Worm (Caenorhabditis elegans) whole organism, L4 larva: ENCODE data around the gene T27D12.1.

ENCODE experiments used
- D1046.2 ChIP-seq: fragments of 200-800 bp; sonication (Bioruptor generic); IDR thresholded peaks from 2 replicates; pipeline ENCODE4 v1.3.6; 2022; ENCODE audit warnings: missing genetic modification characterization, missing compliant biosample characterization
- F10B5.3 ChIP-seq: sonication (generic microtip); optimal IDR thresholded peaks from 2 replicates; lab custom pipeline; 2016; ENCODE audit warnings: mild to moderate bottlenecking, missing genetic modification characterization, missing compliant biosample characterization
- F44E2.7 ChIP-seq: fragments of 200-800 bp; sonication (Bioruptor generic); IDR thresholded peaks from 2 replicates; pipeline ENCODE4 v2.1.2; 2022; ENCODE audit warnings: missing genetic modification characterization, missing compliant biosample characterization
- F49E8.2 ChIP-seq: sonication (generic microtip); optimal IDR thresholded peaks from 2 replicates; lab custom pipeline; 2016; ENCODE audit warnings: missing compliant biosample characterization, mild to moderate bottlenecking, missing genetic modification characterization, borderline replicate concordance
- Y105C5A.15 ChIP-seq: fragments of 200-800 bp; sonication (Bioruptor generic); IDR thresholded peaks from 2 replicates; pipeline ENCODE4 v1.3.6; 2022; ENCODE audit warnings: missing genetic modification characterization, missing compliant biosample characterization
- Y48G9A.11 ChIP-seq: fragments of 200-800 bp; sonication (Bioruptor generic); IDR thresholded peaks from 2 replicates; pipeline ENCODE4 v1.3.6; 2022; ENCODE audit warnings: missing genetic modification reagents, missing genetic modification characterization, missing compliant biosample characterization
- Y5F2A.4 ChIP-seq: fragments of 200-800 bp; sonication (Bioruptor generic); optimal IDR thresholded peaks from 2 replicates; lab custom pipeline; 2018; ENCODE audit warnings: mild to moderate bottlenecking, missing genetic modification characterization, missing compliant biosample characterization
- ZK546.5 ChIP-seq, 2 experiments: sonication (generic microtip); optimal IDR thresholded peaks; 2 replicates each; lab custom pipeline; 2017; ENCODE audit warnings: missing biosample characterization in 2 of 2, missing genetic modification characterization in 2 of 2
- aha-1 ChIP-seq: fragments of 150-350 bp; peaks from one replicate; lab custom pipeline; 2014; ENCODE audit warnings: missing biosample characterization, missing genetic modification characterization
- aly-2 ChIP-seq: sonication (generic microtip); optimal IDR thresholded peaks from 2 replicates; lab custom pipeline; 2018; ENCODE audit warnings: missing biosample characterization, missing genetic modification characterization
- ama-1 ChIP-seq: fragments of 150-350 bp; optimal IDR thresholded peaks from 2 replicates; lab custom pipeline; 2014; ENCODE audit warnings: inconsistent platforms, mixed read lengths
- arid-1 ChIP-seq: fragments of 200-800 bp; sonication (Bioruptor generic); conservative IDR thresholded peaks from 2 replicates; pipeline ENCODE4 v1.3.6; 2022; ENCODE audit warnings: missing genetic modification reagents, missing genetic modification characterization, missing compliant biosample characterization
- ces-1 ChIP-seq: fragments of 150-350 bp; sonication (generic microtip); optimal IDR thresholded peaks from 4 replicates; lab custom pipeline; 2014; ENCODE audit warnings: missing biosample characterization, missing genetic modification reagents, missing genetic modification characterization
- daf-16 ChIP-seq, 3 experiments: sonication (generic microtip); optimal IDR thresholded peaks; 2 replicates each; lab custom pipeline; 2016 to 2017; ENCODE audit warnings: missing genetic modification characterization in 3 of 3, missing genetic modification reagents in 3 of 3, mild to moderate bottlenecking in 2 of 3, missing compliant biosample characterization in 2 of 3, missing biosample characterization in 1 of 3, moderate library complexity in 1 of 3
- dpl-1 ChIP-seq: fragments of 150-350 bp; optimal IDR thresholded peaks from 2 replicates; lab custom pipeline; 2014; ENCODE audit warnings: missing biosample characterization, missing genetic modification reagents, missing genetic modification characterization
- hmg-1.1 ChIP-seq: fragments of 200-800 bp; sonication (Bioruptor generic); IDR thresholded peaks from 2 replicates; pipeline ENCODE4 v1.3.6; 2022; ENCODE audit warnings: missing genetic modification reagents, missing genetic modification characterization, missing compliant biosample characterization
- jun-1 ChIP-seq: fragments of 150-350 bp; optimal IDR thresholded peaks from 2 replicates; lab custom pipeline; 2014; ENCODE audit warnings: missing biosample characterization, missing genetic modification reagents, missing genetic modification characterization
- lim-7 ChIP-seq: fragments of 200-800 bp; sonication (Bioruptor generic); IDR thresholded peaks from 2 replicates; pipeline ENCODE4 v1.3.6; 2022; ENCODE audit warnings: missing genetic modification characterization, missing compliant biosample characterization
- lin-15B ChIP-seq: fragments of 150-350 bp; sonication (generic microtip); optimal IDR thresholded peaks from 3 replicates; lab custom pipeline; 2014; ENCODE audit warnings: missing biosample characterization, missing genetic modification characterization
- lin-38 ChIP-seq: fragments of 200-800 bp; sonication (Bioruptor generic); IDR thresholded peaks from 2 replicates; pipeline ENCODE4 v1.3.6; 2022; ENCODE audit warnings: missing genetic modification reagents, missing genetic modification characterization, missing compliant biosample characterization
- lin-39 ChIP-seq: fragments of 150-350 bp; optimal IDR thresholded peaks from 2 replicates; lab custom pipeline; 2014; ENCODE audit warnings: missing biosample characterization, missing genetic modification reagents, missing genetic modification characterization
- lsy-2 ChIP-seq, 2 experiments: fragments of 150-350 bp in 1 of 2; sonication (generic microtip) in 1 of 2; optimal IDR thresholded peaks; 2 replicates each; lab custom pipeline; 2014 to 2017; ENCODE audit warnings: missing biosample characterization in 2 of 2, missing genetic modification characterization in 2 of 2
- madf-5 ChIP-seq, 2 experiments: fragments of 200-800 bp; sonication (Bioruptor generic); IDR thresholded peaks; 2 replicates each; pipeline ENCODE4 v1.3.6; 2022; ENCODE audit warnings: missing compliant biosample characterization in 2 of 2, missing genetic modification characterization in 2 of 2
- mdt-29 ChIP-seq: fragments of 200-800 bp; sonication (Bioruptor generic); IDR thresholded peaks from 2 replicates; pipeline ENCODE4 v1.3.6; 2022; ENCODE audit warnings: missing genetic modification reagents, missing genetic modification characterization, missing compliant biosample characterization
- mes-2 ChIP-seq: sonication (generic microtip); optimal IDR thresholded peaks from 2 replicates; lab custom pipeline; 2016; ENCODE audit warnings: missing genotype, mild to moderate bottlenecking, missing genetic modification characterization, missing compliant biosample characterization; ENCODE audit not compliant: poor library complexity, severe bottlenecking
- mxl-2 ChIP-seq: fragments of 200-800 bp; sonication (Bioruptor generic); conservative IDR thresholded peaks from 2 replicates; pipeline ENCODE4 v1.3.6; 2022; ENCODE audit warnings: missing genetic modification reagents, missing genetic modification characterization, missing compliant biosample characterization
- nhr-10 ChIP-seq: fragments of 150-350 bp; optimal IDR thresholded peaks from 2 replicates; lab custom pipeline; 2014; ENCODE audit warnings: missing biosample characterization, missing genetic modification characterization
- nhr-48 ChIP-seq: sonication (generic microtip); optimal IDR thresholded peaks from 2 replicates; lab custom pipeline; 2016; ENCODE audit warnings: mild to moderate bottlenecking, missing genetic modification characterization, missing compliant biosample characterization
- pha-4 ChIP-seq, 2 experiments: fragments of 150-350 bp in 1 of 2; fragments of 200-800 bp in 1 of 2; sonication (Bioruptor generic) in 1 of 2; IDR thresholded peaks in 1 of 2; optimal IDR thresholded peaks in 1 of 2; 2 replicates each; pipeline versions ENCODE4 v1.3.6 to Lab custom; 2014 to 2022; ENCODE audit warnings: missing genetic modification characterization in 2 of 2, missing genetic modification reagents in 2 of 2, missing biosample characterization in 1 of 2, missing compliant biosample characterization in 1 of 2
- rbr-2 ChIP-seq: sonication (generic microtip); optimal IDR thresholded peaks from 2 replicates; lab custom pipeline; 2016; ENCODE audit warnings: missing genotype, missing genetic modification characterization, missing compliant biosample characterization
- sdz-12 ChIP-seq: fragments of 200-800 bp; sonication (Bioruptor generic); optimal IDR thresholded peaks from 2 replicates; lab custom pipeline; 2018; ENCODE audit warnings: mild to moderate bottlenecking, missing genetic modification characterization, missing compliant biosample characterization
- snpc-1.2 ChIP-seq: fragments of 200-800 bp; sonication (Bioruptor generic); IDR thresholded peaks from 2 replicates; pipeline ENCODE4 v1.3.6; 2022; ENCODE audit warnings: missing genetic modification reagents, missing genetic modification characterization, missing compliant biosample characterization
- snpc-4 ChIP-seq: fragments of 150-350 bp; optimal IDR thresholded peaks from 2 replicates; lab custom pipeline; 2014; ENCODE audit warnings: missing biosample characterization, missing genetic modification characterization
- spr-1 ChIP-seq: sonication (generic microtip); optimal IDR thresholded peaks from 2 replicates; lab custom pipeline; 2016; ENCODE audit warnings: mild to moderate bottlenecking, missing genetic modification characterization, missing compliant biosample characterization
- spr-3 ChIP-seq: fragments of 200-800 bp; sonication (Bioruptor generic); optimal IDR thresholded peaks from 2 replicates; lab custom pipeline; 2018; ENCODE audit warnings: mild to moderate bottlenecking, missing genetic modification characterization, missing compliant biosample characterization
- tra-1 ChIP-seq: fragments of 200-800 bp; sonication (Bioruptor generic); IDR thresholded peaks from 2 replicates; pipeline ENCODE4 v1.3.6; 2022; ENCODE audit warnings: missing genetic modification reagents, missing genetic modification characterization, missing compliant biosample characterization
- unc-130 ChIP-seq: sonication (generic microtip); optimal IDR thresholded peaks from 2 replicates; lab custom pipeline; 2016; ENCODE audit warnings: missing genetic modification reagents, missing genetic modification characterization, missing compliant biosample characterization
- unc-62 ChIP-seq, 3 experiments: fragments of 150-350 bp in 1 of 3; sonication (generic microtip); optimal IDR thresholded peaks in 2 of 3; peaks in 1 of 3; 1 replicate in 1 of 3; 2 replicates in 2 of 3; lab custom pipeline; 2014 to 2017; ENCODE audit warnings: missing biosample characterization in 3 of 3, missing genetic modification characterization in 3 of 3, missing genetic modification reagents in 3 of 3, missing genotype in 1 of 3
- zfp-3 ChIP-seq: fragments of 200-800 bp; sonication (Bioruptor generic); conservative IDR thresholded peaks from 2 replicates; pipeline ENCODE4 v1.3.6; 2022; ENCODE audit warnings: missing genetic modification reagents, missing genetic modification characterization, missing compliant biosample characterization
- zip-11 ChIP-seq: fragments of 200-800 bp; sonication (Bioruptor generic); IDR thresholded peaks from 2 replicates; pipeline ENCODE4 v1.3.6; 2022; ENCODE audit warnings: missing genetic modification characterization, missing compliant biosample characterization

The T27D12.1 gene

ce11 chrII:11880456-11881353 is 38.3 kb downstream of the T27D12.1 start:
- TF ChIP-seq zfp-3 (GFP tag; lab: Robert Waterston, UW) (no peak), tra-1 (GFP tag; lab: Robert Waterston, UW) (0 out of 2 replicates have a peak, but pooled peaks have one; percentile 12), Y5F2A.4 (peak; percentile 23), Y48G9A.11 (GFP tag; lab: Robert Waterston, UW) (peak; percentile 36; the same call in 1 of the 2 replicates), dpl-1 (GFP tag; lab: Kevin White, UChicago) (no peak), lin-15B (tag; lab: Kevin White, UChicago) (no peak), mdt-29 (peak; percentile 36; the same call in 1 of the 2 replicates), D1046.2 (GFP tag; lab: Robert Waterston, UW) (peak; percentile 59; the same call in 1 of the 2 replicates), ama-1 (lab: Kevin White, UChicago) (peak; percentile 52), spr-3 (no peak), unc-62 (GFP tag; optimal IDR thresholded peaks at IDR 0.05 in 1 of 2; lab: Kevin White, UChicago) (peak in 1 of 2 experiments; percentile 60), unc-62 (tag; optimal IDR thresholded peaks at IDR 0.05; lab: Kevin White, UChicago) (no peak), lim-7 (GFP tag; lab: Robert Waterston, UW) (0 out of 2 replicates have a peak, but pooled peaks have one; percentile 68), ces-1 (GFP tag; lab: Kevin White, UChicago) (no peak), mes-2 (tag; lab: Kevin White, UChicago) (peak; percentile 32), snpc-4 (no peak), lin-38 (GFP tag; lab: Robert Waterston, UW) (peak; percentile 75), F10B5.3 (tag; lab: Kevin White, UChicago) (no peak), arid-1 (GFP tag; lab: Robert Waterston, UW) (peak; percentile 52; the same call in 1 of the 2 replicates), Y105C5A.15 (GFP tag; lab: Robert Waterston, UW) (peak; percentile 71; the same call in 1 of the 2 replicates), nhr-10 (tag; lab: Kevin White, UChicago) (no peak), pha-4 (GFP tag; IDR thresholded peaks at IDR 0.05; lab: Robert Waterston, UW) (peak; percentile 63; the same call in 1 of the 2 replicates), pha-4 (tag; optimal IDR thresholded peaks at IDR 0.05; lab: Kevin White, UChicago) (no peak), sdz-12 (GFP tag; lab: Kevin White, UChicago) (no peak), snpc-1.2 (GFP tag; lab: Robert Waterston, UW) (peak; percentile 7; the same call in 1 of the 2 replicates), spr-1 (tag; lab: Kevin White, UChicago) (peak; percentile 35), mxl-2 (GFP tag; lab: Robert Waterston, UW) (peak; percentile 21; the same call in 1 of the 2 replicates), jun-1 (tag; lab: Kevin White, UChicago) (no peak), nhr-48 (tag; lab: Kevin White, UChicago) (peak; percentile 12), F49E8.2 (tag; lab: Kevin White, UChicago) (peak; percentile 83), unc-130 (GFP tag; lab: Kevin White, UChicago) (peak; percentile 34), F44E2.7 (GFP tag; lab: Robert Waterston, UW) (no peak), aha-1 (tag; lab: Kevin White, UChicago) (peak; percentile 7), rbr-2 (no peak), lin-39 (tag; lab: Kevin White, UChicago) (no peak), ZK546.5 (tag; optimal IDR thresholded peaks at IDR 0.05; lab: Kevin White, UChicago) (no peak), zip-11 (GFP tag; lab: Robert Waterston, UW) (0 out of 2 replicates have a peak, but pooled peaks have one; percentile 26), aly-2 (tag; lab: Kevin White, UChicago) (peak; percentile 98), hmg-1.1 (no peak), lsy-2 (tag; optimal IDR thresholded peaks at IDR 0.05; lab: Kevin White, UChicago) (peak; percentile 13 to 20), madf-5 (GFP tag; IDR thresholded peaks at IDR 0.05; lab: Robert Waterston, UW) (peak in 1 of 2 experiments; percentile 70; a peak in 1 of 4 replicates), daf-16 (GFP tag; optimal IDR thresholded peaks at IDR 0.05; lab: Kevin White, UChicago) (peak in 1 of 2 experiments; percentile 19), daf-16 (tag; optimal IDR thresholded peaks at IDR 0.05; lab: Kevin White, UChicago) (no peak)
